Fruit fly (Drosophila melanogaster): ENCODE data around the gene kek6.

DNA sequence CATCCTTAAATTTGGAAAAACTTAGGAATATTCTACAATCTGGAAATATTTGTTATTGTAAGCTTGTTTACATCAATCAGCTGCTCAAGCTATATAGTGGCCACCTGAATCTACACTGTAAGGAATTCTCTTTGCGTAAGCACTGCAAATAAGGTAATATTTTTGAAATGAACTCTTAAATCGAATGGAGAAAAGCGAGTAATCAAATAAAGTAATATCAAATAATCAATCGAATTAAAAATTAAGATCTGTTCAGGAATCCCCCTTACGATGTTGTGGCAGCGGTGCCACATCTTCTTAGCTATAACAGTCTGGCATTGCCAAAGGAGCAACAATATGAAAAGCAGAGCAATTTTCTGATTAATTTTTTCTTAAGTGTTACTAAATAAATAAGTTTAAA lies 5.9 kb upstream of the kek6 start, which contains the start of the genes Mnat9 and CG1792:
- TF ChIP-seq CG9948 (tag; optimal IDR thresholded peaks at IDR 0.05) (peak; percentile 99), CG14655 (GFP tag; optimal IDR thresholded peaks at IDR 0.05) (peak; percentile 98), gl (tag; optimal IDR thresholded peaks at IDR 0.05) (peak; percentile 96), fd96Ca (GFP tag; IDR thresholded peaks at IDR 0.05) (peak; percentile 99), rn (GFP tag; IDR thresholded peaks at IDR 0.05) (peak; percentile 99), Snoo (tag; optimal IDR thresholded peaks at IDR 0.05) (peak; percentile 98), CG15710 (tag; optimal IDR thresholded peaks at IDR 0.05) (peak; percentile 98), CG4496 (GFP tag; IDR thresholded peaks at IDR 0.05) (peak; percentile 100), CG8159 (tag; optimal IDR thresholded peaks at IDR 0.05) (peak; percentile 98), D1 (tag; optimal IDR thresholded peaks at IDR 0.05) (no peak)

All from whole organism, pupa.